In the genomic region with DNA sequence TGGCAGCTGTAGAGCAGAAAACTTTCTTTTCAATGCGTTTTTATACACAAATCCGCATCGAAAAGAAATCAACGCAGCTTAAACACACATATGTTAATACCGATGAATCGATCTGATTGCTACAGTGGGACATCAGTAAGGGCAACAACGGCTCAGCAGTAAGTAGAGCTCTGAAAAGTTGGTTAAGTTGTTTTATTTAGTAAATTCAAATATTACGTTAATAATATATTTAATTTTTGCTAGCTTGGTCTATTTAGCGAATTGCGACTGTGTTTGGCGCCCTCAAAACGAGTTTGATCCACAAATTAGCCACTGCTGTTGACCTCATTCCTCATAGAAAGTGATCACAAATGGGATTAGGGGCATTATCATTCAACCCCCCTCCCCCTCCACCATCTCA, we compare ENCODE assay signal across 1 fruit fly cellular context.
A peak's percentile ranks its signal among the peaks of the same experiment; 100 is the strongest.
TF ChIP-seq lines count a peak whose summit lies in the region.

No protein-coding gene starts in this region.

TF ChIP-seq in whole organism, embryonic, 481 proteins besides CTCF, POLR2A, EP300 and RAD21 (continued from another document and continues in another):
- TF ChIP-seq CG12299 (tag; optimal IDR thresholded peaks at IDR 0.05; lab: Kevin White, UChicago) (no peak), CG1529 (GFP tag; optimal IDR thresholded peaks at IDR 0.05; lab: Kevin White, UChicago) (peak; percentile 62), phol (tag; optimal IDR thresholded peaks at IDR 0.05; lab: Kevin White, UChicago) (peak; percentile 70), CG2120 (GFP tag; optimal IDR thresholded peaks at IDR 0.05; lab: Kevin White, UChicago) (peak; percentile 1), CG11456 (GFP tag; IDR thresholded peaks at IDR 0.05; lab: Robert Waterston, UW) (0 out of 3 replicates have a peak, but pooled peaks have one; percentile 56), lilli (GFP tag; optimal IDR thresholded peaks at IDR 0.05; lab: Kevin White, UChicago) (peak; percentile 42), vvl (GFP tag; IDR thresholded peaks at IDR 0.05; lab: Robert Waterston, UW) (peak; percentile 79), CG3163 (GFP tag; optimal IDR thresholded peaks at IDR 0.05; lab: Kevin White, UChicago) (no peak), CG7556 (GFP tag; optimal IDR thresholded peaks at IDR 0.05; lab: Kevin White, UChicago) (peak; percentile 22), cad (GFP tag; optimal IDR thresholded peaks at IDR 0.05; lab: Kevin White, UChicago) (no peak), Dref (GFP tag; IDR thresholded peaks at IDR 0.05; lab: Robert Waterston, UW) (no peak), sisA (GFP tag; IDR thresholded peaks at IDR 0.05; lab: Robert Waterston, UW) (peak; percentile 82), CG13123 (GFP tag; optimal IDR thresholded peaks at IDR 0.05; lab: Kevin White, UChicago) (no peak), pros (GFP tag; optimal IDR thresholded peaks at IDR 0.05; lab: Kevin White, UChicago) (no peak), CG6689 (GFP tag; IDR thresholded peaks at IDR 0.05; lab: Robert Waterston, UW) (peak; percentile 50; the same call in 1 of the 2 replicates), bowl (GFP tag; IDR thresholded peaks at IDR 0.05; lab: Robert Waterston, UW) (0 out of 2 replicates have a peak, but pooled peaks have one; percentile 28), maf-S (GFP tag; optimal IDR thresholded peaks at IDR 0.05; lab: Kevin White, UChicago) (no peak), CG6791 (GFP tag; IDR thresholded peaks at IDR 0.05; lab: Robert Waterston, UW; ENCODE audit: partially characterized antibody) (no peak), gro (GFP tag; optimal IDR thresholded peaks at IDR 0.05; lab: Kevin White, UChicago) (no peak), Lhr (GFP tag; optimal IDR thresholded peaks at IDR 0.05; lab: Kevin White, UChicago) (peak; percentile 1), Awh (GFP tag; IDR thresholded peaks at IDR 0.05; lab: Robert Waterston, UW) (peak; percentile 80), dysf (GFP tag; IDR thresholded peaks at IDR 0.05; lab: Robert Waterston, UW) (peak; percentile 61; the same call in 2 of the 3 replicates), Abd-B (GFP tag; optimal IDR thresholded peaks at IDR 0.05; lab: Kevin White, UChicago) (peak; percentile 38), H15 (GFP tag; IDR thresholded peaks at IDR 0.05; lab: Robert Waterston, UW) (peak; percentile 65; the same call in 1 of the 3 replicates), nmo (GFP tag; optimal IDR thresholded peaks at IDR 0.05; lab: Kevin White, UChicago) (peak; percentile 70), exex (tag; optimal IDR thresholded peaks at IDR 0.05; lab: Kevin White, UChicago) (no peak), Ets65A (GFP tag; lab: Kevin White, UChicago) (peak; percentile 64), CG4282 (GFP tag; optimal IDR thresholded peaks at IDR 0.05; lab: Kevin White, UChicago) (no peak), Bteb2 (GFP tag; optimal IDR thresholded peaks at IDR 0.05; lab: Kevin White, UChicago) (no peak), Spps (tag; optimal IDR thresholded peaks at IDR 0.05; lab: Kevin White, UChicago) (no peak), CG8765 (GFP tag; IDR thresholded peaks at IDR 0.05; lab: Robert Waterston, UW) (no peak), knrl (GFP tag; IDR thresholded peaks at IDR 0.05; lab: Robert Waterston, UW; ENCODE audit: partially characterized antibody) (no peak), sr (GFP tag; IDR thresholded peaks at IDR 0.05; lab: Robert Waterston, UW) (no peak), Hr3 (GFP tag; optimal IDR thresholded peaks at IDR 0.05; lab: Kevin White, UChicago) (peak; percentile 40), CG12236 (GFP tag; optimal IDR thresholded peaks at IDR 0.05; lab: Kevin White, UChicago) (no peak), H2.0 (GFP tag; IDR thresholded peaks at IDR 0.05; lab: Robert Waterston, UW) (peak; percentile 51; the same call in 1 of the 2 replicates), ac (GFP tag; optimal IDR thresholded peaks at IDR 0.05; lab: Kevin White, UChicago) (no peak), CG12942 (GFP tag; optimal IDR thresholded peaks at IDR 0.05; lab: Kevin White, UChicago) (no peak), gt (GFP tag; IDR thresholded peaks at IDR 0.05; lab: Robert Waterston, UW) (0 out of 2 replicates have a peak, but pooled peaks have one; percentile 11), CG9797 (GFP tag; optimal IDR thresholded peaks at IDR 0.05; lab: Kevin White, UChicago) (no peak), wor (GFP tag; IDR thresholded peaks at IDR 0.05; lab: Robert Waterston, UW) (peak; percentile 58), en (GFP tag; optimal IDR thresholded peaks at IDR 0.05; lab: Kevin White, UChicago) (no peak), CG32532 (GFP tag; IDR thresholded peaks at IDR 0.05; lab: Robert Waterston, UW) (peak; percentile 54; the same call in 1 of the 2 replicates), CG1792 (GFP tag; optimal IDR thresholded peaks at IDR 0.05; lab: Kevin White, UChicago) (no peak), CG6683 (GFP tag; optimal IDR thresholded peaks at IDR 0.05; lab: Kevin White, UChicago) (no peak), Hmr (GFP tag; optimal IDR thresholded peaks at IDR 0.05; lab: Kevin White, UChicago) (peak; percentile 25), pfk (GFP tag; optimal IDR thresholded peaks at IDR 0.05; lab: Kevin White, UChicago) (no peak), tx (GFP tag; optimal IDR thresholded peaks at IDR 0.05; lab: Kevin White, UChicago) (no peak), CG33213 (GFP tag; optimal IDR thresholded peaks at IDR 0.05; lab: Kevin White, UChicago) (no peak), dm (GFP tag; optimal IDR thresholded peaks at IDR 0.05; lab: Kevin White, UChicago) (no peak), repo (GFP tag; optimal IDR thresholded peaks at IDR 0.05; lab: Kevin White, UChicago) (no peak), tgo (GFP tag; IDR thresholded peaks at IDR 0.05; lab: Robert Waterston, UW) (peak; percentile 43; the same call in 2 of the 3 replicates), trh (GFP tag; optimal IDR thresholded peaks at IDR 0.05; lab: Kevin White, UChicago) (no peak), CG10431 (GFP tag; optimal IDR thresholded peaks at IDR 0.05; lab: Kevin White, UChicago) (no peak), HmgZ (tag; optimal IDR thresholded peaks at IDR 0.05; lab: Kevin White, UChicago) (no peak), CG5245 (GFP tag; optimal IDR thresholded peaks at IDR 0.05; lab: Kevin White, UChicago) (peak; percentile 38), Drgx (GFP tag; IDR thresholded peaks at IDR 0.05; lab: Robert Waterston, UW) (0 out of 2 replicates have a peak, but pooled peaks have one; percentile 21), vfl (GFP tag; optimal IDR thresholded peaks at IDR 0.05; lab: Kevin White, UChicago) (no peak), CG32772 (GFP tag; IDR thresholded peaks at IDR 0.05; lab: Robert Waterston, UW) (peak; percentile 69), CG7839 (tag; optimal IDR thresholded peaks at IDR 0.05; lab: Kevin White, UChicago) (peak; percentile 64), BtbVII (GFP tag; optimal IDR thresholded peaks at IDR 0.05; lab: Kevin White, UChicago) (no peak), mirr (GFP tag; optimal IDR thresholded peaks at IDR 0.05; lab: Kevin White, UChicago) (no peak), eve (GFP tag; optimal IDR thresholded peaks at IDR 0.05; lab: Kevin White, UChicago) (peak in 1 of 2 experiments; percentile 77), sens (GFP tag; lab: Kevin White, UChicago) (peak; percentile 74), CG10543 (GFP tag; optimal IDR thresholded peaks at IDR 0.05; lab: Kevin White, UChicago) (no peak), dan (GFP tag; IDR thresholded peaks at IDR 0.05; lab: Robert Waterston, UW) (no peak), CG7357 (GFP tag; IDR thresholded peaks at IDR 0.05; lab: Robert Waterston, UW) (no peak), gcm (GFP tag; optimal IDR thresholded peaks at IDR 0.05; lab: Kevin White, UChicago) (no peak), Side (GFP tag; optimal IDR thresholded peaks at IDR 0.05; lab: Kevin White, UChicago) (no peak), CG17912 (GFP tag; optimal IDR thresholded peaks at IDR 0.05; lab: Kevin White, UChicago) (no peak), lbe (GFP tag; optimal IDR thresholded peaks at IDR 0.05; lab: Kevin White, UChicago) (no peak), luna (GFP tag; optimal IDR thresholded peaks at IDR 0.05; lab: Kevin White, UChicago) (no peak), CG14860 (GFP tag; IDR thresholded peaks at IDR 0.05; lab: Robert Waterston, UW; ENCODE audit: partially characterized antibody) (no peak), Hey (tag; optimal IDR thresholded peaks at IDR 0.05; lab: Kevin White, UChicago) (no peak), chm (GFP tag; IDR thresholded peaks at IDR 0.05; lab: Robert Waterston, UW) (no peak), twi (tag; optimal IDR thresholded peaks at IDR 0.05; lab: Kevin White, UChicago) (no peak), emc (GFP tag; optimal IDR thresholded peaks at IDR 0.05; lab: Kevin White, UChicago) (no peak), nau (GFP tag; optimal IDR thresholded peaks at IDR 0.05; lab: Kevin White, UChicago) (peak; percentile 37), CG6175 (GFP tag; IDR thresholded peaks at IDR 0.05; lab: Robert Waterston, UW) (no peak), CG10267 (tag; optimal IDR thresholded peaks at IDR 0.05; lab: Kevin White, UChicago) (peak; percentile 19), NC2β (GFP tag; optimal IDR thresholded peaks at IDR 0.05; lab: Kevin White, UChicago) (no peak), CG3407 (GFP tag; optimal IDR thresholded peaks at IDR 0.05; lab: Kevin White, UChicago) (peak; percentile 48), CG10209 (GFP tag; optimal IDR thresholded peaks at IDR 0.05; lab: Kevin White, UChicago) (peak; percentile 25), CG15601 (tag; optimal IDR thresholded peaks at IDR 0.05; lab: Kevin White, UChicago) (peak; percentile 44), Ada2b (GFP tag; IDR thresholded peaks at IDR 0.05; lab: Robert Waterston, UW) (peak; percentile 49; the same call in 1 of the 2 replicates), sima (GFP tag; optimal IDR thresholded peaks at IDR 0.05; lab: Kevin White, UChicago) (no peak), CG14710 (tag; optimal IDR thresholded peaks at IDR 0.05; lab: Kevin White, UChicago) (peak; percentile 21), Fer1 (GFP tag; optimal IDR thresholded peaks at IDR 0.05; lab: Kevin White, UChicago) (peak; percentile 21), CG18619 (GFP tag; optimal IDR thresholded peaks at IDR 0.05; lab: Kevin White, UChicago) (no peak), CG2875 (GFP tag; optimal IDR thresholded peaks at IDR 0.05; lab: Kevin White, UChicago) (peak; percentile 57), Trl (optimal IDR thresholded peaks at IDR 0.05; lab: Kevin White, UChicago) (no peak), Trl (GFP tag; optimal IDR thresholded peaks at IDR 0.05; lab: Kevin White, UChicago) (no peak), Asciz (GFP tag; optimal IDR thresholded peaks at IDR 0.05; lab: Kevin White, UChicago) (peak; percentile 68), MTF-1 (GFP tag; optimal IDR thresholded peaks at IDR 0.05; lab: Kevin White, UChicago; ENCODE audit: borderline replicate concordance) (no peak), D19B (GFP tag; optimal IDR thresholded peaks at IDR 0.05; lab: Kevin White, UChicago) (no peak), crol (GFP tag; IDR thresholded peaks at IDR 0.05; lab: Robert Waterston, UW) (0 out of 2 replicates have a peak, but pooled peaks have one; percentile 30), CG1832 (GFP tag; optimal IDR thresholded peaks at IDR 0.05; lab: Kevin White, UChicago) (no peak), CG18599 (GFP tag; optimal IDR thresholded peaks at IDR 0.05; lab: Kevin White, UChicago) (peak; percentile 25), Bgb (GFP tag; IDR thresholded peaks at IDR 0.05; lab: Robert Waterston, UW; ENCODE audit: partially characterized antibody) (no peak), Sry-δ (GFP tag; optimal IDR thresholded peaks at IDR 0.05; lab: Kevin White, UChicago) (no peak), CG8359 (GFP tag; optimal IDR thresholded peaks at IDR 0.05; lab: Kevin White, UChicago; ENCODE audit: borderline replicate concordance) (peak; percentile 22), sim (GFP tag; IDR thresholded peaks at IDR 0.05; lab: Robert Waterston, UW) (peak; percentile 26; the same call in 1 of the 2 replicates), insv (GFP tag; optimal IDR thresholded peaks at IDR 0.05; lab: Kevin White, UChicago) (no peak), CG31441 (GFP tag; IDR thresholded peaks at IDR 0.05; lab: Robert Waterston, UW) (peak; percentile 70), CG30403 (GFP tag; optimal IDR thresholded peaks at IDR 0.05; lab: Kevin White, UChicago) (peak; percentile 46), oc (tag; optimal IDR thresholded peaks at IDR 0.05; lab: Kevin White, UChicago) (peak; percentile 92), CG3995 (GFP tag; optimal IDR thresholded peaks at IDR 0.05; lab: Kevin White, UChicago) (no peak), Myb (GFP tag; optimal IDR thresholded peaks at IDR 0.05; lab: Kevin White, UChicago) (no peak), CG14441 (GFP tag; IDR thresholded peaks at IDR 0.05; lab: Robert Waterston, UW) (peak; percentile 58), ken (GFP tag; IDR thresholded peaks at IDR 0.05; lab: Robert Waterston, UW) (peak; percentile 67; the same call in 1 of the 3 replicates), Sin3A (optimal IDR thresholded peaks at IDR 0.05; lab: Kevin White, UChicago) (no peak), HHEX (GFP tag; optimal IDR thresholded peaks at IDR 0.05; lab: Kevin White, UChicago) (peak; percentile 11), sd (tag; optimal IDR thresholded peaks at IDR 0.05; lab: Kevin White, UChicago) (no peak), ci (GFP tag; IDR thresholded peaks at IDR 0.05; lab: Robert Waterston, UW) (peak; percentile 87), CG6654 (GFP tag; optimal IDR thresholded peaks at IDR 0.05; lab: Kevin White, UChicago) (no peak), zen (tag; optimal IDR thresholded peaks at IDR 0.05; lab: Kevin White, UChicago) (no peak), CG31224 (GFP tag; IDR thresholded peaks at IDR 0.05; lab: Robert Waterston, UW) (no peak), tio (GFP tag; optimal IDR thresholded peaks at IDR 0.05; lab: Kevin White, UChicago) (no peak), Jarid2 (GFP tag; optimal IDR thresholded peaks at IDR 0.05; lab: Kevin White, UChicago) (peak; percentile 20), CG17829 (tag; optimal IDR thresholded peaks at IDR 0.05; lab: Kevin White, UChicago) (peak; percentile 44), YL-1 (GFP tag; optimal IDR thresholded peaks at IDR 0.05; lab: Kevin White, UChicago) (no peak), CG18011 (GFP tag; optimal IDR thresholded peaks at IDR 0.05; lab: Kevin White, UChicago) (no peak), CG14965 (GFP tag; optimal IDR thresholded peaks at IDR 0.05; lab: Kevin White, UChicago; ENCODE audit: borderline replicate concordance) (no peak), ro (GFP tag; IDR thresholded peaks at IDR 0.05; lab: Robert Waterston, UW) (0 out of 2 replicates have a peak, but pooled peaks have one; percentile 26), zf30C (GFP tag; optimal IDR thresholded peaks at IDR 0.05; lab: Kevin White, UChicago) (no peak), CG8478 (optimal IDR thresholded peaks at IDR 0.05; lab: Kevin White, UChicago) (no peak), schlank (tag; optimal IDR thresholded peaks at IDR 0.05; lab: Kevin White, UChicago) (no peak), E2f1 (GFP tag; IDR thresholded peaks at IDR 0.05; lab: Robert Waterston, UW) (no peak)
